Worm (Caenorhabditis elegans) whole organism, early embryonic: Measurements from ENCODE around the gene lgl-1.

Source experiments
- B0310.2 ChIP-seq: sonication (generic microtip); optimal IDR thresholded peaks from 2 replicates; lab custom pipeline; 2016; ENCODE audit warnings: mild to moderate bottlenecking, missing genetic modification characterization, missing compliant biosample characterization
- F13C5.2 ChIP-seq: sonication (generic microtip); optimal IDR thresholded peaks from 2 replicates; lab custom pipeline; 2017; ENCODE audit warnings: mild to moderate bottlenecking, missing genetic modification characterization, inconsistent platforms, missing compliant biosample characterization
- ama-1 ChIP-seq: fragments of 150-350 bp; optimal IDR thresholded peaks from 2 replicates; lab custom pipeline; 2014
- ceh-13 ChIP-seq: fragments of 200-800 bp; sonication (Bioruptor generic); optimal IDR thresholded peaks from 2 replicates; lab custom pipeline; 2018; ENCODE audit warnings: mild to moderate bottlenecking, missing genetic modification characterization, missing compliant biosample characterization
- ceh-36 ChIP-seq: sonication (generic microtip); optimal IDR thresholded peaks from 2 replicates; lab custom pipeline; 2016; ENCODE audit warnings: missing genetic modification characterization, inconsistent platforms, missing compliant biosample characterization
- ets-7 ChIP-seq: sonication (generic microtip); optimal IDR thresholded peaks from 2 replicates; lab custom pipeline; 2016; ENCODE audit warnings: missing genotype, missing genetic modification characterization, missing compliant biosample characterization
- flt-1 ChIP-seq: fragments of 200-800 bp; sonication (Bioruptor generic); IDR thresholded peaks from 2 replicates; pipeline ENCODE4 v1.3.6; 2022; ENCODE audit warnings: missing genetic modification characterization, missing compliant biosample characterization
- hmbx-1 ChIP-seq: sonication (generic microtip); optimal IDR thresholded peaks from 2 replicates; lab custom pipeline; 2016; ENCODE audit warnings: mild to moderate bottlenecking, missing genetic modification characterization, missing compliant biosample characterization
- pes-1 ChIP-seq: fragments of 200-800 bp; sonication (Bioruptor generic); IDR thresholded peaks from 2 replicates; pipeline ENCODE4 v1.3.6; 2022; ENCODE audit warnings: missing genetic modification reagents, missing genetic modification characterization, missing compliant biosample characterization
- scrt-1 ChIP-seq: fragments of 200-800 bp; sonication (Bioruptor generic); IDR thresholded peaks from 2 replicates; pipeline ENCODE4 v1.3.6; 2022; ENCODE audit warnings: missing genetic modification characterization, missing compliant biosample characterization
- sea-1 ChIP-seq: fragments of 200-800 bp; sonication (Bioruptor generic); conservative IDR thresholded peaks from 2 replicates; pipeline ENCODE4 v1.3.6; 2022; ENCODE audit warnings: missing genetic modification characterization, missing compliant biosample characterization
- tbx-11 ChIP-seq: fragments of 200-800 bp; sonication (Bioruptor generic); IDR thresholded peaks from 2 replicates; pipeline ENCODE4 v1.3.6; 2022; ENCODE audit warnings: missing genetic modification characterization, missing compliant biosample characterization
- tbx-37 ChIP-seq: fragments of 200-800 bp; sonication (Bioruptor generic); conservative IDR thresholded peaks from 2 replicates; pipeline ENCODE4 v1.3.6; 2022; ENCODE audit warnings: missing genetic modification reagents, missing genetic modification characterization, missing compliant biosample characterization
- tra-4 ChIP-seq: sonication (generic microtip); optimal IDR thresholded peaks from 2 replicates; lab custom pipeline; 2017; ENCODE audit warnings: missing genetic modification characterization, missing compliant biosample characterization

- TF ChIP-seq ama-1 (lab: Kevin White, UChicago) (no peak), tbx-11 (GFP tag; lab: Robert Waterston, UW) (no peak), flt-1 (GFP tag; lab: Robert Waterston, UW) (no peak), ceh-13 (GFP tag; lab: Kevin White, UChicago) (no peak), hmbx-1 (no peak), B0310.2 (tag; lab: Kevin White, UChicago) (no peak), tbx-37 (GFP tag; lab: Robert Waterston, UW) (no peak), scrt-1 (GFP tag; lab: Robert Waterston, UW) (no peak), ceh-36 (no peak), ets-7 (tag; lab: Kevin White, UChicago) (no peak), F13C5.2 (tag; lab: Kevin White, UChicago) (peak; percentile 54), sea-1 (no peak), tra-4 (tag; lab: Kevin White, UChicago) (no peak), pes-1 (no peak)
Observed at ce11 chrX:827502-827901, 43.4 kb downstream of the lgl-1 start.
